Fruit fly (Drosophila melanogaster) whole organism, embryonic: ENCODE results near the gene CG46439.

Experiments
- Ada2b ChIP-seq: fragments of 200-800 bp; sonication (Bioruptor generic); IDR thresholded peaks from 2 replicates; pipeline ENCODE4 v1.3.6; 2022; ENCODE audit warnings: missing biosample characterization, missing genetic modification characterization
- CG10321 ChIP-seq: fragments of 200-800 bp; sonication (Bioruptor generic); IDR thresholded peaks from 2 replicates; pipeline ENCODE4 v1.3.6; 2022; ENCODE audit warnings: missing biosample characterization, missing genetic modification characterization
- CG10462 ChIP-seq: fragments of 200-800 bp; sonication (Bioruptor generic); optimal IDR thresholded peaks from 2 replicates; lab custom pipeline; 2016; ENCODE audit warnings: missing biosample characterization, missing genetic modification characterization
- CG11696 ChIP-seq: fragments of 200-800 bp; sonication (Bioruptor generic); IDR thresholded peaks from 2 replicates; pipeline ENCODE4 v1.3.6; 2022; ENCODE audit warnings: missing biosample characterization, missing genetic modification characterization
- CG15011 ChIP-seq: fragments of 200-800 bp; sonication (Bioruptor generic); optimal IDR thresholded peaks from 3 replicates; lab custom pipeline; 2018; ENCODE audit warnings: missing biosample characterization, mild to moderate bottlenecking, missing genetic modification characterization
- CG17359 ChIP-seq: fragments of 200-800 bp; sonication (Bioruptor generic); optimal IDR thresholded peaks from 3 replicates; lab custom pipeline; 2018; ENCODE audit warnings: missing biosample characterization, mild to moderate bottlenecking, missing genetic modification characterization, moderate library complexity
- CG18599 ChIP-seq: fragments of 200-800 bp; sonication (Bioruptor generic); optimal IDR thresholded peaks from 3 replicates; lab custom pipeline; 2017; ENCODE audit warnings: missing biosample characterization, missing genetic modification characterization, mild to moderate bottlenecking, moderate library complexity, missing genetic modification reagents
- CG2199 ChIP-seq: fragments of 200-800 bp; sonication (Bioruptor generic); IDR thresholded peaks from 3 replicates; pipeline ENCODE4 v1.3.6; 2022; ENCODE audit warnings: missing biosample characterization, missing genetic modification characterization
- CG30403 ChIP-seq: fragments of 200-800 bp; sonication (Bioruptor generic); optimal IDR thresholded peaks from 3 replicates; lab custom pipeline; 2016; ENCODE audit warnings: missing biosample characterization, missing genetic modification characterization
- CG32532 ChIP-seq: fragments of 200-800 bp; sonication (Bioruptor generic); IDR thresholded peaks from 2 replicates; pipeline ENCODE4 v1.3.6; 2022; ENCODE audit warnings: missing biosample characterization, missing genetic modification characterization
- CG32772 ChIP-seq: fragments of 200-800 bp; sonication (Bioruptor generic); IDR thresholded peaks from 2 replicates; pipeline ENCODE4 v1.3.6; 2022; ENCODE audit warnings: missing biosample characterization, missing genetic modification characterization
- CG6254 ChIP-seq: fragments of 200-800 bp; sonication (Bioruptor generic); optimal IDR thresholded peaks from 3 replicates; lab custom pipeline; 2017; ENCODE audit warnings: mild to moderate bottlenecking, missing biosample characterization, missing genetic modification reagents, missing genetic modification characterization
- CG6654 ChIP-seq: fragments of 200-800 bp; sonication (Bioruptor generic); optimal IDR thresholded peaks from 2 replicates; lab custom pipeline; 2017; ENCODE audit warnings: missing biosample characterization, mild to moderate bottlenecking, missing genetic modification characterization
- CG7963 ChIP-seq: fragments of 200-800 bp; sonication (Bioruptor generic); IDR thresholded peaks from 3 replicates; pipeline ENCODE4 v1.3.6; 2022; ENCODE audit warnings: missing biosample characterization, missing genetic modification characterization; ENCODE audit not compliant: partially characterized antibody
- CG8944 ChIP-seq: fragments of 200-800 bp; sonication (Bioruptor generic); optimal IDR thresholded peaks from 3 replicates; lab custom pipeline; 2016; ENCODE audit warnings: missing biosample characterization, missing genetic modification characterization
- CG9817 ChIP-seq: fragments of 200-800 bp; sonication (Bioruptor generic); optimal IDR thresholded peaks from 2 replicates; lab custom pipeline; 2018; ENCODE audit warnings: missing biosample characterization, mild to moderate bottlenecking, missing genetic modification characterization, moderate library complexity
- D ChIP-seq, 2 experiments: fragments of 200-800 bp in 1 of 2; fragments of >200 bp in 1 of 2; sonication (Bioruptor generic) in 1 of 2; optimal IDR thresholded peaks; 2 replicates in 1 of 2; 3 replicates in 1 of 2; lab custom pipeline; 2017; ENCODE audit warnings: mild to moderate bottlenecking in 1 of 2, missing biosample characterization in 1 of 2, missing genetic modification characterization in 1 of 2, missing genetic modification reagents in 1 of 2
- Gsc ChIP-seq: fragments of 200-800 bp; sonication (Bioruptor generic); IDR thresholded peaks from 2 replicates; pipeline ENCODE4 v1.3.6; 2022; ENCODE audit warnings: missing biosample characterization, missing genetic modification characterization
- H2.0 ChIP-seq: fragments of 200-800 bp; sonication (Bioruptor generic); IDR thresholded peaks from 2 replicates; pipeline ENCODE4 v1.3.6; 2022; ENCODE audit warnings: missing biosample characterization, missing genetic modification characterization
- HHEX ChIP-seq: fragments of 200-800 bp; sonication (Bioruptor generic); optimal IDR thresholded peaks from 3 replicates; lab custom pipeline; 2017; ENCODE audit warnings: missing biosample characterization, mild to moderate bottlenecking, missing genetic modification characterization, missing genetic modification reagents
- HLH54F ChIP-seq: fragments of 200-800 bp; sonication (Bioruptor generic); optimal IDR thresholded peaks from 3 replicates; lab custom pipeline; 2016; ENCODE audit warnings: missing biosample characterization, missing genetic modification characterization
- HLHmδ ChIP-seq: fragments of 200-800 bp; sonication (Bioruptor generic); optimal IDR thresholded peaks from 2 replicates; lab custom pipeline; 2018; ENCODE audit warnings: missing biosample characterization, mild to moderate bottlenecking, missing genetic modification characterization, moderate library complexity
- Hand ChIP-seq: fragments of 200-800 bp; sonication (Bioruptor generic); optimal IDR thresholded peaks from 2 replicates; lab custom pipeline; 2017; ENCODE audit warnings: mild to moderate bottlenecking, missing biosample characterization, missing genetic modification reagents, missing genetic modification characterization
- HmgZ ChIP-seq: fragments of 200-800 bp; sonication (Bioruptor generic); optimal IDR thresholded peaks from 2 replicates; lab custom pipeline; 2018; ENCODE audit warnings: missing biosample characterization, mild to moderate bottlenecking, missing genetic modification characterization
- Lim3 ChIP-seq: fragments of 200-800 bp; sonication (Bioruptor generic); IDR thresholded peaks from 2 replicates; pipeline ENCODE4 v1.3.6; 2022; ENCODE audit warnings: missing biosample characterization, missing genetic modification characterization
- MESR4 ChIP-seq: fragments of 200-800 bp; sonication (Bioruptor generic); optimal IDR thresholded peaks from 2 replicates; lab custom pipeline; 2018; ENCODE audit warnings: missing biosample characterization, mild to moderate bottlenecking, missing genetic modification characterization, moderate library complexity
- MTF-1 ChIP-seq: fragments of 200-800 bp; sonication (Bioruptor generic); optimal IDR thresholded peaks from 2 replicates; lab custom pipeline; 2018; ENCODE audit warnings: missing biosample characterization, mild to moderate bottlenecking, missing genetic modification characterization, borderline replicate concordance
- NK7.1 ChIP-seq: fragments of 200-800 bp; sonication (Bioruptor generic); optimal IDR thresholded peaks from 3 replicates; lab custom pipeline; 2016; ENCODE audit warnings: missing biosample characterization, missing genetic modification characterization
- Xbp1 ChIP-seq: fragments of 200-800 bp; sonication (Bioruptor generic); optimal IDR thresholded peaks from 3 replicates; lab custom pipeline; 2016; ENCODE audit warnings: missing biosample characterization, mild to moderate bottlenecking, missing genetic modification characterization
- ash1 ChIP-seq: fragments of 200-800 bp; sonication (Bioruptor generic); optimal IDR thresholded peaks from 2 replicates; lab custom pipeline; 2018; ENCODE audit warnings: missing biosample characterization, mild to moderate bottlenecking, missing genetic modification characterization
- cad ChIP-seq: fragments of >200 bp; optimal IDR thresholded peaks from 2 replicates; lab custom pipeline; 2017; ENCODE audit warnings: missing biosample characterization, missing genetic modification characterization
- cg ChIP-seq: fragments of 200-800 bp; sonication (Bioruptor generic); optimal IDR thresholded peaks from 3 replicates; lab custom pipeline; 2019; ENCODE audit warnings: missing biosample characterization, mild to moderate bottlenecking, missing genetic modification characterization, moderate library complexity
- dm ChIP-seq: fragments of 200-800 bp; sonication (Bioruptor generic); optimal IDR thresholded peaks from 3 replicates; lab custom pipeline; 2016; ENCODE audit warnings: missing biosample characterization, missing genetic modification characterization
- exex ChIP-seq: fragments of 200-800 bp; sonication (Bioruptor generic); optimal IDR thresholded peaks from 4 replicates; lab custom pipeline; 2018; ENCODE audit warnings: missing biosample characterization, mild to moderate bottlenecking, missing genetic modification characterization, moderate library complexity
- fd64A ChIP-seq: fragments of 200-800 bp; sonication (Bioruptor generic); optimal IDR thresholded peaks from 3 replicates; lab custom pipeline; 2018; ENCODE audit warnings: missing biosample characterization, mild to moderate bottlenecking, missing genetic modification characterization
- fu2 ChIP-seq: fragments of 200-800 bp; sonication (Bioruptor generic); optimal IDR thresholded peaks from 2 replicates; lab custom pipeline; 2016; ENCODE audit warnings: missing biosample characterization, missing genetic modification characterization
- grau ChIP-seq: fragments of 200-800 bp; optimal IDR thresholded peaks from 3 replicates; lab custom pipeline; 2019; ENCODE audit warnings: missing biosample characterization, mild to moderate bottlenecking, missing genetic modification characterization, moderate library complexity
- hkb ChIP-seq, 2 experiments: fragments of 200-800 bp in 1 of 2; fragments of >200 bp in 1 of 2; sonication (Bioruptor generic) in 1 of 2; IDR thresholded peaks in 1 of 2; optimal IDR thresholded peaks in 1 of 2; 2 replicates each; pipeline versions ENCODE4 v1.3.6 to Lab custom; 2017 to 2022; ENCODE audit warnings: missing biosample characterization in 1 of 2, missing genetic modification characterization in 1 of 2
- lov ChIP-seq, 2 experiments: fragments of 200-800 bp in 1 of 2; fragments of >200 bp in 1 of 2; sonication (Bioruptor generic) in 1 of 2; IDR thresholded peaks in 1 of 2; optimal IDR thresholded peaks in 1 of 2; 2 replicates in 1 of 2; 3 replicates in 1 of 2; pipeline versions ENCODE4 v1.3.6 to Lab custom; 2017 to 2022; ENCODE audit warnings: missing biosample characterization in 1 of 2, missing genetic modification characterization in 1 of 2
- mld ChIP-seq: fragments of 200-800 bp; sonication (Bioruptor generic); IDR thresholded peaks from 3 replicates; pipeline ENCODE4 v1.3.6; 2022; ENCODE audit warnings: missing biosample characterization, missing genetic modification characterization; ENCODE audit not compliant: partially characterized antibody
- pho ChIP-seq: fragments of 200-800 bp; sonication (Bioruptor generic); optimal IDR thresholded peaks from 2 replicates; lab custom pipeline; 2016; ENCODE audit warnings: missing biosample characterization, missing genetic modification characterization
- schlank ChIP-seq: fragments of 200-800 bp; sonication (Bioruptor generic); optimal IDR thresholded peaks from 2 replicates; lab custom pipeline; 2018; ENCODE audit warnings: missing biosample characterization, mild to moderate bottlenecking, missing genetic modification characterization
- sisA ChIP-seq: fragments of 200-800 bp; sonication (Bioruptor generic); IDR thresholded peaks from 2 replicates; pipeline ENCODE4 v1.3.6; 2022; ENCODE audit warnings: missing biosample characterization, missing genetic modification characterization
- slbo ChIP-seq: fragments of 200-800 bp; sonication (Bioruptor generic); IDR thresholded peaks from 2 replicates; pipeline ENCODE4 v1.3.6; 2022; ENCODE audit warnings: missing biosample characterization, missing genetic modification characterization
- sug ChIP-seq: fragments of 200-800 bp; optimal IDR thresholded peaks from 2 replicates; lab custom pipeline; 2019; ENCODE audit warnings: missing biosample characterization, mild to moderate bottlenecking, missing genetic modification characterization, moderate library complexity
- tx ChIP-seq: fragments of 200-800 bp; sonication (Bioruptor generic); optimal IDR thresholded peaks from 2 replicates; lab custom pipeline; 2016; ENCODE audit warnings: missing biosample characterization, missing genetic modification characterization

The CG46439 gene

dm6 chr3L:11083605-11084004, 12.4 kb downstream of the CG46439 start (continued):
- no peak for TF ChIP-seq MTF-1 (GFP tag; lab: Kevin White, UChicago)
- no peak for TF ChIP-seq CG15011 (GFP tag; lab: Kevin White, UChicago)
- peak; percentile 25 for TF ChIP-seq cg (GFP tag; lab: Kevin White, UChicago)
- no peak for TF ChIP-seq tx (GFP tag; lab: Kevin White, UChicago)
- no peak for TF ChIP-seq slbo (GFP tag; lab: Robert Waterston, UW)

dm6 chr3L:11074043-11074853, 21.8 kb downstream of the CG46439 start, which contains the start of the genes Pfdn2 and Noc1:
Gene Pfdn2, minus strand, starts transcription at chr3L:11074388.
Gene Noc1, plus strand, starts transcription at chr3L:11074769.
- no peak for TF ChIP-seq CG2199 (GFP tag; lab: Robert Waterston, UW)
- TF ChIP-seq ash1, result no peak
- TF ChIP-seq exex (tag; lab: Kevin White, UChicago), result no peak
- peak; percentile 86 for TF ChIP-seq MESR4
- TF ChIP-seq fd64A (GFP tag; lab: Kevin White, UChicago), result no peak
- TF ChIP-seq CG6654 (GFP tag; lab: Kevin White, UChicago), result no peak
- no peak for TF ChIP-seq CG7963 (GFP tag; lab: Robert Waterston, UW)
- TF ChIP-seq CG6254 (GFP tag; lab: Kevin White, UChicago), result no peak
- TF ChIP-seq sisA (GFP tag; lab: Robert Waterston, UW), result peak; percentile 59
- no peak for TF ChIP-seq CG8944 (GFP tag; lab: Kevin White, UChicago)
- TF ChIP-seq D (optimal IDR thresholded peaks at IDR 0.05; lab: Kevin White, UChicago), result peak; percentile 73
- no peak for TF ChIP-seq D (GFP tag; optimal IDR thresholded peaks at IDR 0.05; lab: Kevin White, UChicago)
- TF ChIP-seq HmgZ (tag; lab: Kevin White, UChicago), result peak; percentile 36
- TF ChIP-seq Lim3, result no peak
- TF ChIP-seq CG10321 (GFP tag; lab: Robert Waterston, UW), result no peak
- no peak for TF ChIP-seq schlank
- TF ChIP-seq Gsc, result no peak
- TF ChIP-seq Ada2b, result peak; percentile 53; the same call in 1 of the 2 replicates
- TF ChIP-seq CG17359, result no peak
- TF ChIP-seq HLH54F (GFP tag; lab: Kevin White, UChicago), result no peak
- TF ChIP-seq HLHmδ (GFP tag; lab: Kevin White, UChicago), result no peak
- peak; percentile 31 for TF ChIP-seq CG10462 (GFP tag; lab: Kevin White, UChicago)
- TF ChIP-seq CG11696 (GFP tag; lab: Robert Waterston, UW), result no peak
- TF ChIP-seq CG30403 (GFP tag; lab: Kevin White, UChicago), result peak; percentile 73
- TF ChIP-seq fu2 (GFP tag; lab: Kevin White, UChicago), result no peak
- no peak for TF ChIP-seq cad (GFP tag; lab: Kevin White, UChicago)
- TF ChIP-seq HHEX (GFP tag; lab: Kevin White, UChicago), result no peak
- no peak for TF ChIP-seq lov (optimal IDR thresholded peaks at IDR 0.05; lab: Kevin White, UChicago)
- no peak for TF ChIP-seq lov (GFP tag; IDR thresholded peaks at IDR 0.05; lab: Robert Waterston, UW)
- no peak for TF ChIP-seq hkb (optimal IDR thresholded peaks at IDR 0.05; lab: Kevin White, UChicago)
- no peak; the same call in 1 of the 2 replicates for TF ChIP-seq hkb (GFP tag; IDR thresholded peaks at IDR 0.05; lab: Robert Waterston, UW)
- peak; percentile 55 for TF ChIP-seq CG32772
- TF ChIP-seq NK7.1 (GFP tag; lab: Kevin White, UChicago), result no peak
- TF ChIP-seq Hand, result no peak
- TF ChIP-seq grau (tag; lab: Kevin White, UChicago), result peak; percentile 71
- TF ChIP-seq CG18599 (GFP tag; lab: Kevin White, UChicago), result no peak
- TF ChIP-seq CG32532, result peak; percentile 70
- no peak for TF ChIP-seq pho (GFP tag; lab: Kevin White, UChicago)
- peak; percentile 57 for TF ChIP-seq dm (GFP tag; lab: Kevin White, UChicago)
- TF ChIP-seq sug (tag; lab: Kevin White, UChicago), result peak; percentile 58
- TF ChIP-seq Xbp1, result peak; percentile 68
- no peak for TF ChIP-seq H2.0 (GFP tag; lab: Robert Waterston, UW)
- TF ChIP-seq CG9817 (tag; lab: Kevin White, UChicago), result peak; percentile 56
- no peak for TF ChIP-seq mld (GFP tag; lab: Robert Waterston, UW)
